Worm (Caenorhabditis elegans): ENCODE measurements around the gene chil-2.

DNA sequence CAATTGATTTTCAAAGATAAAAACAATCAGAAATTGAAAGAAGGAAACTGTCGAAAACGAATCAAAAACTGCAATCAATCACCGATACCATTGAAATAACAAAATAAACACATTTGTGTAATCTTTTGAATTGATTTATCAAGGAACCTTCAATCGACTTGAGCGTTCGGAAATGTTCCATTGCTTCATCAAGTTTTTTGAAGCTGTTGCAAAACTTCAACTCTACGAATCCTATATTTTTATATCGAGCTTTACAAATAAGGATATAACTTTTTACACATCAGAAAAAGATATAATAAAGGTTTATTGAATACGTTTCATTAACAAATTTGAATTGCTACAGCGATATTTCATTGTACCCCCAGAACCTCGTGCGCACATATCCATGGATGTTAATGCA lies 1.4 kb downstream of the chil-2 start, which contains the start of gene chil-8:
- TF ChIP-seq ztf-11 (tag; optimal IDR thresholded peaks at IDR 0.05), result no peak
- no peak for TF ChIP-seq ces-1 (GFP tag; optimal IDR thresholded peaks at IDR 0.05)
- no peak for TF ChIP-seq mep-1 (tag; optimal IDR thresholded peaks at IDR 0.05)
- TF ChIP-seq ets-5 (GFP tag; IDR thresholded peaks at IDR 0.05), result no peak
- TF ChIP-seq sptf-1 (tag; optimal IDR thresholded peaks at IDR 0.05), result no peak
- TF ChIP-seq pqm-1 (tag; optimal IDR thresholded peaks at IDR 0.05), result no peak
- TF ChIP-seq egl-27 (tag; optimal IDR thresholded peaks at IDR 0.05), result no peak
